Worm (Caenorhabditis elegans) whole organism, L2 larva: Measurements from ENCODE around the gene R04B3.1.

Experiments used
- blmp-1 ChIP-seq: sonication (generic microtip); optimal IDR thresholded peaks from 2 replicates; lab custom pipeline; 2017; ENCODE audit warnings: missing genetic modification characterization, mild to moderate bottlenecking, missing compliant biosample characterization, antibody characterized with exemption, moderate library complexity; ENCODE audit not compliant: insufficient read depth
- lin-39 ChIP-seq: fragments of 150-350 bp; optimal IDR thresholded peaks from 2 replicates; lab custom pipeline; 2014; ENCODE audit warnings: missing biosample characterization, missing genetic modification reagents, missing genetic modification characterization
- lsy-2 ChIP-seq, 2 experiments: fragments of 150-350 bp in 1 of 2; sonication (generic microtip) in 1 of 2; optimal IDR thresholded peaks; 2 replicates each; lab custom pipeline; 2014 to 2017; ENCODE audit warnings: missing biosample characterization in 2 of 2, missing genetic modification characterization in 2 of 2
- nhr-11 ChIP-seq: fragments of 150-350 bp; optimal IDR thresholded peaks from 2 replicates; lab custom pipeline; 2014; ENCODE audit warnings: missing biosample characterization, missing genetic modification characterization
- nhr-12 ChIP-seq: fragments of 150-350 bp; optimal IDR thresholded peaks from 2 replicates; lab custom pipeline; 2014; ENCODE audit warnings: missing biosample characterization, missing genetic modification characterization
- nhr-77 ChIP-seq: fragments of 150-350 bp; optimal IDR thresholded peaks from 2 replicates; lab custom pipeline; 2014; ENCODE audit warnings: missing biosample characterization, missing genetic modification characterization
- unc-39 ChIP-seq: fragments of 150-350 bp; optimal IDR thresholded peaks from 2 replicates; lab custom pipeline; 2014; ENCODE audit warnings: missing biosample characterization, missing genetic modification characterization

DNA sequence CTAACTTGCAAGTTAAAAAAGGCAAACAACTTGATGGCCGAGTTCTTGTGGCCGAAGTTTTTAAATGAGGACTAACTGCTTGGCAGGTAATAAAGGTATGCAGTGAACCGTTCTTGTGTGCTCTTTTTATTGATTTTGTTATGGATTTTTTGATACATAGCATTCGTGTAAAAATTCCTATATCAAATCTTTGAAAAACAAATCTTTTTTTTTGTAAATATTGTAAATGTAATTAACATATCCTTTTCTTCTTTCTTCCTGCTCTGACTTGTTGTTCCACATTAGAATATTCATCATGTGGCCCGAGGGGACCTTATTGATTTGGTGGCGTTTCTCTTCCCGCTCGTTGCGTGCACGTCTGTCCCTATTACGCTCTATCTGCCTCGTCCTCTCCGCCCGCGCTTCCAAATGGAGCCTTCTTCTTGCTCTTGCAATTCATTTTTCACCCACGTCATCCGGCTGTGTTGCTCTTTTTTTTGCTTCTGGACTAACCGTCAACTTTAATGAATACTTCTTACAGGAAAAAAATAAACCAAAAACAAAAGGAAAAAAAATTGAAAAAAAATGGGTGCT, 17.4 kb upstream of the R04B3.1 start, which contains the start of gene hid-1:
- TF ChIP-seq nhr-11 (tag; lab: Kevin White, UChicago) (no peak), unc-39 (tag; lab: Kevin White, UChicago) (no peak), nhr-77 (tag; lab: Kevin White, UChicago) (no peak), nhr-12 (tag; lab: Kevin White, UChicago) (no peak), lsy-2 (tag; optimal IDR thresholded peaks at IDR 0.05; lab: Kevin White, UChicago) (peak in 1 of 2 experiments; percentile 13), lin-39 (tag; lab: Kevin White, UChicago) (no peak), blmp-1 (tag; lab: Kevin White, UChicago) (no peak)
